Worm (Caenorhabditis elegans): ENCODE data around the gene H34I24.2.

ce11 chrIII:2869512-2869911, 27.7 kb downstream of the H34I24.2 start:
- no peak for TF ChIP-seq snpc-4 (tag; optimal IDR thresholded peaks at IDR 0.05)
- TF ChIP-seq nhr-12 (tag; optimal IDR thresholded peaks at IDR 0.05): no peak
- TF ChIP-seq ztf-11 (tag; optimal IDR thresholded peaks at IDR 0.05): no peak

Data from whole organism, mixed stage, embryonic.